Fruit fly (Drosophila melanogaster): ENCODE measurements around the gene CG31550.

Gene CG31550

DNA sequence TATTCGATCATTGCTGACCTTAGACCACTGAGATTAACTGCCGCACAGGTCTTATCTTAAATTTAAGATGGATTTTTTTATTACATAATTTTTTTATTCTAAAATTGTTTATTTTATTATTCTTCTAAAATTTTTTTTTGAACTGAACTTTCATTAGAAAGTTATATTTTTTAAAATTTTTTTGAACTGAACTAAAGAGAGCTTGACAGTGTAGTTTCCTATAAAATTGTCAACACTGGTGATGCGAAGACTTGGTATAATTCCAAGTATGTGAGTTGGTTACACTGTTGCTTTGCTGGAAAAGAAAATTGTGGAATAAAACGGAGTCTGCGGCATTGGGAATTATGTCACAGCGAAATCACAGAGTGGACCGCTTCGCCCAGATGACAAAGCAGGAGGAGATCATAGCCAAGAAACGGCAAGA, at the start of gene CG31550 (continued):
- TF ChIP-seq CG7987 (GFP tag; optimal IDR thresholded peaks at IDR 0.05) (peak; percentile 25), CG9876 (GFP tag; optimal IDR thresholded peaks at IDR 0.05) (peak; percentile 18), CG18011 (GFP tag; optimal IDR thresholded peaks at IDR 0.05) (no peak), CG31365 (tag; optimal IDR thresholded peaks at IDR 0.05) (no peak), CG11093 (GFP tag; IDR thresholded peaks at IDR 0.05) (peak; percentile 62; the same call in 2 of the 3 replicates), slp2 (GFP tag; optimal IDR thresholded peaks at IDR 0.05) (peak; percentile 20), mam (GFP tag; optimal IDR thresholded peaks at IDR 0.05) (peak; percentile 69), az2 (GFP tag; optimal IDR thresholded peaks at IDR 0.05) (peak; percentile 73), Meics (GFP tag; optimal IDR thresholded peaks at IDR 0.05) (peak; percentile 67), CG1233 (GFP tag; optimal IDR thresholded peaks at IDR 0.05) (peak; percentile 58), row (GFP tag; IDR thresholded peaks at IDR 0.05) (peak; percentile 88), Trl (optimal IDR thresholded peaks at IDR 0.05) (no peak), Trl (GFP tag; optimal IDR thresholded peaks at IDR 0.05) (peak; percentile 23), ind (GFP tag; optimal IDR thresholded peaks at IDR 0.05) (peak; percentile 78), CG4282 (GFP tag; optimal IDR thresholded peaks at IDR 0.05) (no peak), MTF-1 (GFP tag; optimal IDR thresholded peaks at IDR 0.05; ENCODE audit: borderline replicate concordance) (no peak), zen (tag; optimal IDR thresholded peaks at IDR 0.05) (peak; percentile 64), CG7745 (tag; optimal IDR thresholded peaks at IDR 0.05) (no peak), CG6254 (GFP tag; optimal IDR thresholded peaks at IDR 0.05) (no peak), CG17802 (tag; optimal IDR thresholded peaks at IDR 0.05) (peak; percentile 37), Nf-YB (GFP tag; optimal IDR thresholded peaks at IDR 0.05) (peak; percentile 42), Dbx (GFP tag; IDR thresholded peaks at IDR 0.05) (peak; percentile 77; the same call in 2 of the 3 replicates), sens-2 (GFP tag; IDR thresholded peaks at IDR 0.05) (no peak), CG15269 (tag; optimal IDR thresholded peaks at IDR 0.05) (peak; percentile 76), CG2712 (tag; optimal IDR thresholded peaks at IDR 0.05) (no peak), onecut (GFP tag; IDR thresholded peaks at IDR 0.05) (0 out of 2 replicates have a peak, but pooled peaks have one; percentile 30), CG10431 (GFP tag; optimal IDR thresholded peaks at IDR 0.05) (no peak), pan (optimal IDR thresholded peaks at IDR 0.05) (no peak), pan (GFP tag; optimal IDR thresholded peaks at IDR 0.05 in 1 of 2, IDR thresholded peaks at IDR 0.05 in 1 of 2) (peak in 1 of 2 experiments; percentile 77), sqz (GFP tag; optimal IDR thresholded peaks at IDR 0.05) (no peak), danr (GFP tag; IDR thresholded peaks at IDR 0.05) (peak; percentile 27; the same call in 1 of the 2 replicates), h (optimal IDR thresholded peaks at IDR 0.05) (no peak), Rfx (GFP tag; IDR thresholded peaks at IDR 0.05) (peak; percentile 86), tio (GFP tag; optimal IDR thresholded peaks at IDR 0.05) (no peak), CG9727 (GFP tag; optimal IDR thresholded peaks at IDR 0.05) (peak; percentile 77), da (GFP tag; optimal IDR thresholded peaks at IDR 0.05) (no peak), sr (GFP tag; IDR thresholded peaks at IDR 0.05) (no peak), yki (optimal IDR thresholded peaks at IDR 0.05) (no peak), sna (GFP tag; IDR thresholded peaks at IDR 0.05; ENCODE audit: partially characterized antibody) (no peak), CG12104 (GFP tag; optimal IDR thresholded peaks at IDR 0.05) (peak; percentile 62), CG4328 (GFP tag; optimal IDR thresholded peaks at IDR 0.05) (no peak), CG1647 (GFP tag; optimal IDR thresholded peaks at IDR 0.05) (peak; percentile 45), gem (tag; optimal IDR thresholded peaks at IDR 0.05) (peak; percentile 86), lbe (GFP tag; optimal IDR thresholded peaks at IDR 0.05) (peak; percentile 23), crc (GFP tag; optimal IDR thresholded peaks at IDR 0.05) (no peak), CG11247 (GFP tag; IDR thresholded peaks at IDR 0.05) (peak; percentile 70), CG4730 (GFP tag; IDR thresholded peaks at IDR 0.05) (peak; percentile 67), Dp (GFP tag; optimal IDR thresholded peaks at IDR 0.05) (no peak), dan (GFP tag; IDR thresholded peaks at IDR 0.05) (no peak), Scr (GFP tag; IDR thresholded peaks at IDR 0.05; ENCODE audit: partially characterized antibody) (no peak), cad (GFP tag; optimal IDR thresholded peaks at IDR 0.05) (no peak), CG16815 (GFP tag; optimal IDR thresholded peaks at IDR 0.05) (peak; percentile 46)

Measured in whole organism, embryonic.